Worm (Caenorhabditis elegans): Measurements from ENCODE around the gene rps-27.

- TF ChIP-seq hmbx-1 (tag; optimal IDR thresholded peaks at IDR 0.05) (no peak), scrt-1 (GFP tag; IDR thresholded peaks at IDR 0.05) (no peak), ama-1 (optimal IDR thresholded peaks at IDR 0.05) (no peak), tbx-11 (GFP tag; IDR thresholded peaks at IDR 0.05) (no peak), ceh-13 (GFP tag; optimal IDR thresholded peaks at IDR 0.05) (no peak), F13C5.2 (tag; optimal IDR thresholded peaks at IDR 0.05) (peak; percentile 14), tbx-37 (GFP tag; conservative IDR thresholded peaks at IDR 0.05) (no peak), flt-1 (GFP tag; IDR thresholded peaks at IDR 0.05) (no peak), hmg-4 (GFP tag; optimal IDR thresholded peaks at IDR 0.05) (peak; percentile 66), hnd-1 (tag; optimal IDR thresholded peaks at IDR 0.05) (no peak)
Measured at ce11 chrV:152156-152555, 48.3 kb upstream of the rps-27 start.

All from whole organism, early embryonic.